Fruit fly (Drosophila melanogaster) whole organism, prepupa: ENCODE results near the gene CG5961.

ENCODE experiments used
- Blimp-1 ChIP-seq: fragments of 200-800 bp; sonication (Bioruptor generic); optimal IDR thresholded peaks from 3 replicates; lab custom pipeline; 2017; ENCODE audit warnings: missing biosample characterization, missing genetic modification characterization, mild to moderate bottlenecking, moderate library complexity, missing genetic modification reagents
- CG32006 ChIP-seq: fragments of 200-800 bp; sonication (Bioruptor generic); optimal IDR thresholded peaks from 3 replicates; lab custom pipeline; 2017; ENCODE audit warnings: missing biosample characterization, mild to moderate bottlenecking, missing genetic modification characterization
- CG3919 ChIP-seq: fragments of 200-800 bp; sonication (Bioruptor generic); optimal IDR thresholded peaks from 3 replicates; lab custom pipeline; 2016; ENCODE audit warnings: missing biosample characterization, missing genetic modification characterization
- CG6163 ChIP-seq: fragments of 200-800 bp; sonication (Bioruptor generic); IDR thresholded peaks from 3 replicates; pipeline ENCODE4 v1.3.6; 2022; ENCODE audit warnings: missing biosample characterization, missing genetic modification characterization
- CG6854 ChIP-seq: fragments of 200-800 bp; sonication (Bioruptor generic); optimal IDR thresholded peaks from 2 replicates; lab custom pipeline; 2017; ENCODE audit warnings: missing biosample characterization, mild to moderate bottlenecking, missing genetic modification characterization
- CG8319 ChIP-seq: fragments of 200-800 bp; sonication (Bioruptor generic); optimal IDR thresholded peaks from 3 replicates; lab custom pipeline; 2016; ENCODE audit warnings: missing biosample characterization, missing genetic modification characterization
- Eip75B ChIP-seq: fragments of 200-800 bp; sonication (Bioruptor generic); optimal IDR thresholded peaks from 3 replicates; lab custom pipeline; 2016; ENCODE audit warnings: missing biosample characterization, missing genetic modification characterization
- Gug ChIP-seq: fragments of 200-800 bp; sonication (Bioruptor generic); IDR thresholded peaks from 2 replicates; pipeline ENCODE4 v1.3.6; 2022; ENCODE audit warnings: missing biosample characterization, missing genetic modification characterization
- OdsH ChIP-seq: fragments of 200-800 bp; sonication (Bioruptor generic); optimal IDR thresholded peaks from 3 replicates; lab custom pipeline; 2016; ENCODE audit warnings: missing biosample characterization, missing genetic modification characterization
- dsx ChIP-seq: fragments of 200-800 bp; optimal IDR thresholded peaks from 3 replicates; lab custom pipeline; 2019; ENCODE audit warnings: missing biosample characterization, mild to moderate bottlenecking, missing genetic modification characterization, moderate library complexity; ENCODE audit not compliant: poor library complexity, severe bottlenecking
- esn ChIP-seq: fragments of 200-800 bp; sonication (Bioruptor generic); optimal IDR thresholded peaks from 2 replicates; lab custom pipeline; 2016; ENCODE audit warnings: missing biosample characterization, mild to moderate bottlenecking, missing genetic modification characterization, moderate library complexity
- pdm3 ChIP-seq: fragments of 200-800 bp; sonication (Bioruptor generic); optimal IDR thresholded peaks from 3 replicates; lab custom pipeline; 2016; ENCODE audit warnings: missing biosample characterization, missing genetic modification characterization
- salr ChIP-seq, 2 experiments: fragments of 200-800 bp; sonication (Bioruptor generic); optimal IDR thresholded peaks; 3 replicates each; lab custom pipeline; 2016 to 2018; ENCODE audit warnings: missing biosample characterization in 2 of 2, missing genetic modification characterization in 2 of 2, mild to moderate bottlenecking in 1 of 2

DNA sequence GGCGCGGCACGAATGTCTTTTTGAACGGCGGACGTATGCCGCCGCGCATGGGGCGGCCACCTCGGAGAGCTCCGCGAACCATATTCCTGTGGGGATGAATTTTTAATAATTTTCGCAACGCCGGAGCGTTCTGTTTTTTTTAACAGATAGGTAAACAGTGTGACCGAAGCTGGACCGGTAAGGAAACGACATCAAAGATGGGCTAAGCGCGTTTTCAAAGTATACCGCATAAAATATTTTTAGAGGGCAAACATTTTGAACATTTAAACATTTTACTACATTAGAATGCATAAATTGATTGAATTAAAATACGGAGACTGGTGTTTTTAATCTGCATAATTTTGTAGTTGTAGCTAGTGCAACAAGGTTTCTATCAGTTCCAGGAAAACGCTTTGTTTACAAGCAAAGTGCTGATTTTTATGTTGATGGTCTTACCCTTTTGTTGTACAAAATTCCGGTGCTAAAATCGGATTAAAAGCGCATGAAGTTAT, 30.9 kb downstream of the CG5961 start, which contains the start of the genes CG5641 and CG5245:
- TF ChIP-seq CG32006 (GFP tag; lab: Kevin White, UChicago), result no peak
- TF ChIP-seq esn (GFP tag; lab: Kevin White, UChicago), result no peak
- no peak for TF ChIP-seq CG8319 (GFP tag; lab: Kevin White, UChicago)
- TF ChIP-seq dsx, result no peak
- TF ChIP-seq Eip75B, result no peak
- no peak for TF ChIP-seq OdsH
- no peak for TF ChIP-seq CG6163 (GFP tag; lab: Robert Waterston, UW)
- TF ChIP-seq pdm3 (GFP tag; lab: Kevin White, UChicago), result no peak
- TF ChIP-seq salr (GFP tag; optimal IDR thresholded peaks at IDR 0.05; lab: Kevin White, UChicago), result no peak
- no peak for TF ChIP-seq Gug
- no peak for TF ChIP-seq CG3919 (GFP tag; lab: Kevin White, UChicago)
- TF ChIP-seq Blimp-1 (GFP tag; lab: Kevin White, UChicago), result no peak
- TF ChIP-seq CG6854 (GFP tag; lab: Kevin White, UChicago), result no peak
